Worm (Caenorhabditis elegans) whole organism, midembryonic: ENCODE data around the gene C04E6.12.

Experiments
- T22C8.4 ChIP-seq: fragments of 200-800 bp; sonication (Bioruptor generic); IDR thresholded peaks from 2 replicates; pipeline ENCODE4 v1.3.6; 2022; ENCODE audit warnings: missing genetic modification characterization, missing compliant biosample characterization
- ref-1 ChIP-seq: fragments of 200-800 bp; sonication (Bioruptor generic); conservative IDR thresholded peaks from 2 replicates; pipeline ENCODE4 v1.3.6; 2022; ENCODE audit warnings: missing genetic modification reagents, missing genetic modification characterization, missing compliant biosample characterization
- ztf-23 ChIP-seq: fragments of 200-800 bp; sonication (Bioruptor generic); IDR thresholded peaks from 2 replicates; pipeline ENCODE4 v1.3.6; 2022; ENCODE audit warnings: missing genetic modification reagents, missing genetic modification characterization, missing compliant biosample characterization
- ztf-29 ChIP-seq: fragments of 200-800 bp; sonication (Bioruptor generic); IDR thresholded peaks from 2 replicates; pipeline ENCODE4 v1.3.6; 2022; ENCODE audit warnings: missing genetic modification reagents, missing genetic modification characterization, missing compliant biosample characterization

- TF ChIP-seq ztf-29 (no peak), T22C8.4 (GFP tag; lab: Robert Waterston, UW) (no peak), ref-1 (GFP tag; lab: Robert Waterston, UW) (no peak), ztf-23 (GFP tag; lab: Robert Waterston, UW) (no peak)
These were observed 26.8 kb downstream of the C04E6.12 start, which contains the start of gene C04E6.7 for ce11 chrV:5893015-5893414.
